Worm (Caenorhabditis elegans) whole organism, late embryonic: ENCODE data around the gene C05C8.8.

Experiments used
- ceh-34 ChIP-seq: sonication (generic microtip); optimal IDR thresholded peaks from 2 replicates; lab custom pipeline; 2016; ENCODE audit warnings: mild to moderate bottlenecking, missing genetic modification characterization, missing compliant biosample characterization
- hlh-8 ChIP-seq: sonication (generic microtip); optimal IDR thresholded peaks from 2 replicates; lab custom pipeline; 2016; ENCODE audit warnings: missing genotype, missing genetic modification characterization, missing compliant biosample characterization
- pqm-1 ChIP-seq: sonication (generic microtip); optimal IDR thresholded peaks from 2 replicates; lab custom pipeline; 2016; ENCODE audit warnings: missing genetic modification characterization, missing compliant biosample characterization
- rnt-1 ChIP-seq: sonication (generic microtip); optimal IDR thresholded peaks from 2 replicates; lab custom pipeline; 2016; ENCODE audit warnings: missing genetic modification characterization, missing compliant biosample characterization
- unc-42 ChIP-seq: sonication (generic microtip); optimal IDR thresholded peaks from 2 replicates; lab custom pipeline; 2016; ENCODE audit warnings: missing genotype, missing genetic modification characterization, missing compliant biosample characterization

- TF ChIP-seq pqm-1 (tag; lab: Kevin White, UChicago) (no peak), hlh-8 (tag; lab: Kevin White, UChicago) (no peak), unc-42 (tag; lab: Kevin White, UChicago) (no peak), ceh-34 (tag; lab: Kevin White, UChicago) (no peak), rnt-1 (tag; lab: Kevin White, UChicago) (no peak)
These were observed 30.6 kb downstream of the C05C8.8 start for ce11 chrV:7224353-7224752.
